Worm (Caenorhabditis elegans): ENCODE measurements around the gene pap-2.
A peak's percentile ranks its signal among the peaks of the same experiment; 100 is the strongest.

pap-2 gene

ce11 chrII:9592737-9593136 is 16.5 kb downstream of the pap-2 start, which contains the start of gene parp-2:
parp-2 (plus strand) TSS chrII:9593037.
- no peak for TF ChIP-seq ztf-29 (GFP tag; IDR thresholded peaks at IDR 0.05)
- no peak for TF ChIP-seq ref-1 (GFP tag; conservative IDR thresholded peaks at IDR 0.05)
- no peak for TF ChIP-seq ztf-23 (GFP tag; IDR thresholded peaks at IDR 0.05)
- TF ChIP-seq T22C8.4 (GFP tag; IDR thresholded peaks at IDR 0.05): no peak

DNA sequence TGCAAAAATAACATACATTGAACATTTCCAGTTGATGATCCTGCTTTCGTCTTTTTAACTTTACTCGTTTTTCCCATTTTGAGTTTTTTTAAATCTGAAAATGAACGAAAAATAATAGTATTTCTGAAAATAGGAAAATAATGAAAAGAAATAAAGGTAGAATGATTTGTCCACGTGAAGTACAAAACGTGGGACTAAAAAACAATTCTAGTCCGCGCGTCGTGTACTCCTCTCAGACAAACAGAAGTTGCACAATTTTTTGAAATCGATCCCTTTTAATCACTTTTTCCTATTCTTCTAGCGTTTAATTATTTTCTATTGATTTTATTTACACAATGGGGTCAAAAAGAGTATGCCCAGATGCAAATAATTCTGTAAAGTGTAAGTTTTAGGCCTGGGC is 18.1 kb downstream of the pap-2 start, which contains the start of the genes E02H1.1 and tag-124:
TSS of gene E02H1.1 (minus strand) at position 94 of the 400 bp plus-strand sequence.
TSS of gene tag-124 (plus strand) at position 222 of the 400 bp plus-strand sequence.
- TF ChIP-seq cog-1 (tag; optimal IDR thresholded peaks at IDR 0.05) (peak; percentile 7), med-1 (GFP tag; optimal IDR thresholded peaks at IDR 0.05; ENCODE audit: insufficient read depth) (no peak), ztf-23 (GFP tag; IDR thresholded peaks at IDR 0.05) (peak; percentile 52; the same call in 1 of the 2 replicates), flt-1 (GFP tag; IDR thresholded peaks at IDR 0.05) (peak; percentile 62)

DNA sequence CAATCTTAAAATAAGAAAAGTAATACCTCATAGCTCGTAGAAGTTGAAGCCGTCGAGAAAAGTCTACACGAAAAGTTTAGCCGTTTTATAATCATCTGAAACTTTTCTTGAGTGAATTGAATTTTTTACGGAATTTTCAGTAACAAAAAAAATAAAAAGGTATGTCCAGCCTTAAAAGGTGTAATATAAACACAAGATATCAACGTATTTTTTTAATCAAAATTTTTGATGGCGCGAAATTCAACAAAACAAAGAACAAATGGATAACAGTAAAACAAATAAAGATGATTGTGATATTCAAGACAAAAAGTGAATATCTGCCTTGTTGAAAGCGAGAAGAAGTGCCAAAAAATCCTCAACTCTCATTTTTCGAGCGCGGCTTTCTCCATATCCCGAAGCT is 19.5 kb downstream of the pap-2 start, which contains the start of gene eral-1:
TSS of gene eral-1 (minus strand) at position 101 of the 400 bp plus-strand sequence.
- TF ChIP-seq ztf-29 (GFP tag; IDR thresholded peaks at IDR 0.05) (no peak), med-1 (GFP tag; optimal IDR thresholded peaks at IDR 0.05; ENCODE audit: insufficient read depth) (no peak), ztf-23 (GFP tag; IDR thresholded peaks at IDR 0.05) (no peak), tab-1 (GFP tag; IDR thresholded peaks at IDR 0.05) (no peak), klf-2 (GFP tag; conservative IDR thresholded peaks at IDR 0.05) (no peak), T22C8.4 (GFP tag; IDR thresholded peaks at IDR 0.05) (no peak), flt-1 (GFP tag; IDR thresholded peaks at IDR 0.05) (no peak), cog-1 (tag; optimal IDR thresholded peaks at IDR 0.05) (no peak), ref-1 (GFP tag; conservative IDR thresholded peaks at IDR 0.05) (no peak)

ce11 chrII:9586734-9587209 is 22.4 kb downstream of the pap-2 start, which contains the start of gene ugt-58:
ugt-58 (minus strand) TSS chrII:9586784.
- no peak for TF ChIP-seq cog-1 (tag; optimal IDR thresholded peaks at IDR 0.05)
- TF ChIP-seq flt-1 (GFP tag; IDR thresholded peaks at IDR 0.05): no peak
- no peak for TF ChIP-seq ztf-23 (GFP tag; IDR thresholded peaks at IDR 0.05)

- TF ChIP-seq med-1 (GFP tag; optimal IDR thresholded peaks at IDR 0.05; ENCODE audit: insufficient read depth) (no peak), ztf-29 (GFP tag; IDR thresholded peaks at IDR 0.05) (no peak), T22C8.4 (GFP tag; IDR thresholded peaks at IDR 0.05) (no peak), cog-1 (tag; optimal IDR thresholded peaks at IDR 0.05) (no peak), tab-1 (GFP tag; IDR thresholded peaks at IDR 0.05) (no peak), klf-2 (GFP tag; conservative IDR thresholded peaks at IDR 0.05) (no peak), flt-1 (GFP tag; IDR thresholded peaks at IDR 0.05) (no peak), ztf-23 (GFP tag; IDR thresholded peaks at IDR 0.05) (no peak), ref-1 (GFP tag; conservative IDR thresholded peaks at IDR 0.05) (no peak)
These were observed 25.7 kb downstream of the pap-2 start, which contains the start of gene wee-1.1 for ce11 chrII:9583461-9583860. wee-1.1 (minus strand) TSS chrII:9583561.

DNA sequence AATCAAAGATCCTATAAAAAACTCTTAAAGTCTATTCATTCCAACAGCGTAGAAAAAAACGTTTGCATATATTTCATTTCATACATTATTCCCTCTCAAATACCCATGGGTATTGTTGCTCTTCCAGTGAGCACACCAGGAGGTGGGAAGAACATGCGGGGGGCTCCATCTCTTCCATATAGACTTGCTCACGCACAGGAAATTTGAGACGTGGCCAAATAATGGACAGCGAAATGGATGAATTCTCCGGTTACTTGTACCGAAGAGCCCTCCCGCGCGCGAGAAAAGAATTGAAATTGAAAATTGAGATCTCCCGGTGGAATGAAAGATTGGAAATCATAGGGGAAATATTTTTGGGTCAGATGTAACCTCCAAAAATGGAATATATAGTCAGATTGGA is 31.6 kb downstream of the pap-2 start:
- TF ChIP-seq tab-1 (GFP tag; IDR thresholded peaks at IDR 0.05): no peak
- TF ChIP-seq T22C8.4 (GFP tag; IDR thresholded peaks at IDR 0.05): no peak
- no peak for TF ChIP-seq cog-1 (tag; optimal IDR thresholded peaks at IDR 0.05)
- TF ChIP-seq med-1 (GFP tag; optimal IDR thresholded peaks at IDR 0.05; ENCODE audit: insufficient read depth): no peak
- no peak for TF ChIP-seq ztf-23 (GFP tag; IDR thresholded peaks at IDR 0.05)
- TF ChIP-seq klf-2 (GFP tag; conservative IDR thresholded peaks at IDR 0.05): no peak
- TF ChIP-seq ztf-29 (GFP tag; IDR thresholded peaks at IDR 0.05): no peak
- TF ChIP-seq flt-1 (GFP tag; IDR thresholded peaks at IDR 0.05): no peak
- no peak for TF ChIP-seq ref-1 (GFP tag; conservative IDR thresholded peaks at IDR 0.05)

- TF ChIP-seq ref-1 (GFP tag; conservative IDR thresholded peaks at IDR 0.05) (no peak), med-1 (GFP tag; optimal IDR thresholded peaks at IDR 0.05; ENCODE audit: insufficient read depth) (no peak), ztf-23 (GFP tag; IDR thresholded peaks at IDR 0.05) (no peak), T22C8.4 (GFP tag; IDR thresholded peaks at IDR 0.05) (no peak), tab-1 (GFP tag; IDR thresholded peaks at IDR 0.05) (no peak), cog-1 (tag; optimal IDR thresholded peaks at IDR 0.05) (no peak), ztf-29 (GFP tag; IDR thresholded peaks at IDR 0.05) (no peak), klf-2 (GFP tag; conservative IDR thresholded peaks at IDR 0.05) (no peak)
These were observed 32.5 kb downstream of the pap-2 start for ce11 chrII:9576707-9577106.

DNA sequence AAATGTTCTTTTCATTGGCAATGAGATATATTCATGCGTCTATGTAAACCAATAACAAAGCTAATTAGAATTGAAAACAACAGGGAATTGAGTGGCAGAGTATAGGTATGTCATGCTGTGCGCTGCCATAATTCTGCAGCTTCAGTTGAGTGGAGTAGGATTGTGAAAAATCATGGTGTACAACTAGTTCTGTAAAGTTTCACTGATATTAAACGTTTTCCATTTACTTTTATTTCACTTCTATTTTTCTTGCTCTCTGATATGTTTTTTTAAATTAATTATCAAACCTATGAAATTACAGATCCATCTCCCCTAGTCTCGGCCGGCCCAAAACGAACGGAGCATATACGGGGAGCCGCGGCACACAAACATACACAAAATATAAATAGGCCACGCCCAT is 33.5 kb downstream of the pap-2 start, which contains the start of gene exc-7:
TSS of gene exc-7 (plus strand) at position 301 of the 400 bp plus-strand sequence.
- TF ChIP-seq ztf-29 (GFP tag; IDR thresholded peaks at IDR 0.05) (no peak), tab-1 (GFP tag; IDR thresholded peaks at IDR 0.05) (no peak), T22C8.4 (GFP tag; IDR thresholded peaks at IDR 0.05) (no peak), klf-2 (GFP tag; conservative IDR thresholded peaks at IDR 0.05) (no peak), med-1 (GFP tag; optimal IDR thresholded peaks at IDR 0.05; ENCODE audit: insufficient read depth) (no peak), flt-1 (GFP tag; IDR thresholded peaks at IDR 0.05) (no peak), ref-1 (GFP tag; conservative IDR thresholded peaks at IDR 0.05) (no peak), ztf-23 (GFP tag; IDR thresholded peaks at IDR 0.05) (no peak), cog-1 (tag; optimal IDR thresholded peaks at IDR 0.05) (no peak)

ce11 chrII:9574406-9574805 is 34.8 kb downstream of the pap-2 start:
- TF ChIP-seq ztf-29 (GFP tag; IDR thresholded peaks at IDR 0.05) (no peak), klf-2 (GFP tag; conservative IDR thresholded peaks at IDR 0.05) (no peak), T22C8.4 (GFP tag; IDR thresholded peaks at IDR 0.05) (no peak), cog-1 (tag; optimal IDR thresholded peaks at IDR 0.05) (no peak), tab-1 (GFP tag; IDR thresholded peaks at IDR 0.05) (no peak), ref-1 (GFP tag; conservative IDR thresholded peaks at IDR 0.05) (no peak), ztf-23 (GFP tag; IDR thresholded peaks at IDR 0.05) (no peak), flt-1 (GFP tag; IDR thresholded peaks at IDR 0.05) (no peak), med-1 (GFP tag; optimal IDR thresholded peaks at IDR 0.05; ENCODE audit: insufficient read depth) (no peak)

DNA sequence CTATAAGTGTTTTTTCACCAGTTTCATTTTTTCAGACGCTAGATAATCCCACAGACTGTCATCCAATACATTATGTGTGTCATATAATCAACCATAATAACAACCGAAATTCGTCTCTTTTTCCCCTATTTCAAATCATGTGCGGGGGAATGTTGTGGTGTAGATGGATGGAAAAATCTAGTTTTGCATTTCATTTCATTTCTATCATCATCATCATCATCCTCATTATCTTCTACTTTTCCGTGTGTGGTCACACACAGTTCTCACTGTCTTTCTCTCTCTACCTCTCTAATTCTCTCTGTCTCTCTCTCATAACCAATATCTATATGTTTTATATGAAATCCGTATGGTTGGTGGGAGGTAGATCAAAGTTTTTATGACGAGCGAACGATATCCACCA is 35.8 kb downstream of the pap-2 start:
- TF ChIP-seq ztf-23 (GFP tag; IDR thresholded peaks at IDR 0.05): no peak
- no peak for TF ChIP-seq ztf-29 (GFP tag; IDR thresholded peaks at IDR 0.05)
- no peak for TF ChIP-seq flt-1 (GFP tag; IDR thresholded peaks at IDR 0.05)
- no peak for TF ChIP-seq med-1 (GFP tag; optimal IDR thresholded peaks at IDR 0.05; ENCODE audit: insufficient read depth)
- no peak for TF ChIP-seq ref-1 (GFP tag; conservative IDR thresholded peaks at IDR 0.05)
- no peak for TF ChIP-seq cog-1 (tag; optimal IDR thresholded peaks at IDR 0.05)
- TF ChIP-seq klf-2 (GFP tag; conservative IDR thresholded peaks at IDR 0.05): no peak
- no peak for TF ChIP-seq T22C8.4 (GFP tag; IDR thresholded peaks at IDR 0.05)
- no peak for TF ChIP-seq tab-1 (GFP tag; IDR thresholded peaks at IDR 0.05)

All from whole organism, midembryonic.